Fruit fly (Drosophila melanogaster) whole organism, embryonic: ENCODE results near the gene CG33932.

Experiments used
- Abd-B ChIP-seq: fragments of 200-800 bp; sonication (Bioruptor generic); optimal IDR thresholded peaks from 2 replicates; lab custom pipeline; 2018; ENCODE audit warnings: missing biosample characterization, mild to moderate bottlenecking, missing genetic modification characterization, moderate library complexity
- Ada2b ChIP-seq: fragments of 200-800 bp; sonication (Bioruptor generic); IDR thresholded peaks from 2 replicates; pipeline ENCODE4 v1.3.6; 2022; ENCODE audit warnings: missing biosample characterization, missing genetic modification characterization
- Adf1 ChIP-seq: fragments of 200-800 bp; sonication (Bioruptor generic); IDR thresholded peaks from 2 replicates; pipeline ENCODE4 v1.3.6; 2022; ENCODE audit warnings: missing biosample characterization, missing genetic modification characterization
- Antp ChIP-seq: fragments of 200-800 bp; sonication (Bioruptor generic); optimal IDR thresholded peaks from 3 replicates; lab custom pipeline; 2016; ENCODE audit warnings: missing biosample characterization, missing genetic modification characterization
- C15 ChIP-seq: fragments of 200-800 bp; sonication (Bioruptor generic); IDR thresholded peaks from 3 replicates; pipeline ENCODE4 v1.3.6; 2022; ENCODE audit warnings: missing biosample characterization, missing genetic modification characterization
- CG10543 ChIP-seq: fragments of 200-800 bp; sonication (Bioruptor generic); optimal IDR thresholded peaks from 3 replicates; lab custom pipeline; 2017; ENCODE audit warnings: missing biosample characterization, mild to moderate bottlenecking, missing genetic modification characterization, moderate library complexity
- CG10979 ChIP-seq: fragments of 200-800 bp; sonication (Bioruptor generic); optimal IDR thresholded peaks from 2 replicates; lab custom pipeline; 2018; ENCODE audit warnings: missing biosample characterization, mild to moderate bottlenecking, missing genetic modification characterization, moderate library complexity
- CG11247 ChIP-seq: fragments of 200-800 bp; sonication (Bioruptor generic); IDR thresholded peaks from 2 replicates; pipeline ENCODE4 v1.3.6; 2022; ENCODE audit warnings: missing biosample characterization, missing genetic modification characterization
- CG12236 ChIP-seq: fragments of 200-800 bp; sonication (Bioruptor generic); optimal IDR thresholded peaks from 2 replicates; lab custom pipeline; 2016; ENCODE audit warnings: missing biosample characterization, missing genetic modification characterization
- CG1233 ChIP-seq: fragments of 200-800 bp; sonication (Bioruptor generic); optimal IDR thresholded peaks from 4 replicates; lab custom pipeline; 2018; ENCODE audit warnings: missing biosample characterization, mild to moderate bottlenecking, missing genetic modification characterization
- CG17328 ChIP-seq: fragments of 200-800 bp; sonication (Bioruptor generic); IDR thresholded peaks from 2 replicates; pipeline ENCODE4 v1.3.6; 2022; ENCODE audit warnings: missing biosample characterization, missing genetic modification characterization
- CG17612 ChIP-seq: fragments of 200-800 bp; sonication (Bioruptor generic); IDR thresholded peaks from 2 replicates; pipeline ENCODE4 v1.3.6; 2022; ENCODE audit warnings: missing biosample characterization, missing genetic modification characterization
- CG18262 ChIP-seq: fragments of 200-800 bp; optimal IDR thresholded peaks from 3 replicates; lab custom pipeline; 2019; ENCODE audit warnings: missing biosample characterization, mild to moderate bottlenecking, missing genetic modification characterization, moderate library complexity
- CG18476 ChIP-seq: fragments of 200-800 bp; sonication (Bioruptor generic); optimal IDR thresholded peaks from 2 replicates; lab custom pipeline; 2016; ENCODE audit warnings: missing biosample characterization, mild to moderate bottlenecking, missing genetic modification characterization
- CG18619 ChIP-seq: fragments of 200-800 bp; sonication (Bioruptor generic); optimal IDR thresholded peaks from 3 replicates; lab custom pipeline; 2017; ENCODE audit warnings: missing biosample characterization, mild to moderate bottlenecking, missing genetic modification characterization
- CG2116 ChIP-seq: fragments of 200-800 bp; sonication (Bioruptor generic); optimal IDR thresholded peaks from 3 replicates; lab custom pipeline; 2018; ENCODE audit warnings: missing biosample characterization, mild to moderate bottlenecking, missing genetic modification characterization
- CG33213 ChIP-seq: fragments of 200-800 bp; sonication (Bioruptor generic); optimal IDR thresholded peaks from 3 replicates; lab custom pipeline; 2016; ENCODE audit warnings: missing biosample characterization, missing genetic modification characterization
- CG4282 ChIP-seq: fragments of 200-800 bp; sonication (Bioruptor generic); optimal IDR thresholded peaks from 2 replicates; lab custom pipeline; 2016; ENCODE audit warnings: missing biosample characterization, missing genetic modification characterization
- CG5245 ChIP-seq: fragments of 200-800 bp; sonication (Bioruptor generic); optimal IDR thresholded peaks from 3 replicates; lab custom pipeline; 2016; ENCODE audit warnings: missing biosample characterization, missing genetic modification characterization
- CG6654 ChIP-seq: fragments of 200-800 bp; sonication (Bioruptor generic); optimal IDR thresholded peaks from 2 replicates; lab custom pipeline; 2017; ENCODE audit warnings: missing biosample characterization, mild to moderate bottlenecking, missing genetic modification characterization
- CG6683 ChIP-seq: fragments of 200-800 bp; sonication (Bioruptor generic); optimal IDR thresholded peaks from 2 replicates; lab custom pipeline; 2017; ENCODE audit warnings: missing biosample characterization, mild to moderate bottlenecking, missing genetic modification characterization, missing genetic modification reagents
- CG7745 ChIP-seq: fragments of 200-800 bp; sonication (Bioruptor generic); optimal IDR thresholded peaks from 2 replicates; lab custom pipeline; 2018; ENCODE audit warnings: missing biosample characterization, mild to moderate bottlenecking, missing genetic modification characterization, moderate library complexity
- CG7987 ChIP-seq: fragments of 200-800 bp; sonication (Bioruptor generic); optimal IDR thresholded peaks from 2 replicates; lab custom pipeline; 2018; ENCODE audit warnings: missing biosample characterization, mild to moderate bottlenecking, missing genetic modification characterization, moderate library complexity
- CoRest ChIP-seq: fragments of 200-800 bp; sonication (Bioruptor generic); optimal IDR thresholded peaks from 3 replicates; lab custom pipeline; 2018; ENCODE audit warnings: missing biosample characterization, mild to moderate bottlenecking, missing genetic modification characterization, moderate library complexity
- H2.0 ChIP-seq: fragments of 200-800 bp; sonication (Bioruptor generic); IDR thresholded peaks from 2 replicates; pipeline ENCODE4 v1.3.6; 2022; ENCODE audit warnings: missing biosample characterization, missing genetic modification characterization
- HLHmδ ChIP-seq: fragments of 200-800 bp; sonication (Bioruptor generic); optimal IDR thresholded peaks from 2 replicates; lab custom pipeline; 2018; ENCODE audit warnings: missing biosample characterization, mild to moderate bottlenecking, missing genetic modification characterization, moderate library complexity
- Hr3 ChIP-seq: fragments of 200-800 bp; sonication (Bioruptor generic); optimal IDR thresholded peaks from 3 replicates; lab custom pipeline; 2016; ENCODE audit warnings: missing biosample characterization, missing genetic modification characterization
- Lpt ChIP-seq: fragments of >200 bp; optimal IDR thresholded peaks from 2 replicates; lab custom pipeline; 2018; ENCODE audit warnings: missing biosample characterization, missing genetic modification characterization
- Nf-YC ChIP-seq: fragments of 200-800 bp; optimal IDR thresholded peaks from 3 replicates; lab custom pipeline; 2019; ENCODE audit warnings: missing biosample characterization, mild to moderate bottlenecking, missing genetic modification characterization, moderate library complexity
- Opbp ChIP-seq: fragments of 200-800 bp; sonication (Bioruptor generic); IDR thresholded peaks from 3 replicates; pipeline ENCODE4 v1.3.6; 2022; ENCODE audit warnings: missing biosample characterization, missing genetic modification characterization; ENCODE audit not compliant: partially characterized antibody
- PHDP ChIP-seq: fragments of 200-800 bp; sonication (Bioruptor generic); optimal IDR thresholded peaks from 3 replicates; lab custom pipeline; 2018; ENCODE audit warnings: missing biosample characterization, mild to moderate bottlenecking, missing genetic modification characterization, moderate library complexity
- Pdp1 ChIP-seq, 2 experiments: fragments of 200-800 bp; sonication (Bioruptor generic); optimal IDR thresholded peaks; 3 replicates each; lab custom pipeline; 2016; ENCODE audit warnings: missing biosample characterization in 2 of 2, missing genetic modification characterization in 2 of 2, mild to moderate bottlenecking in 1 of 2, moderate library complexity in 1 of 2
- Six4 ChIP-seq: fragments of 200-800 bp; sonication (Bioruptor generic); optimal IDR thresholded peaks from 2 replicates; lab custom pipeline; 2016; ENCODE audit warnings: missing biosample characterization, missing genetic modification characterization
- Spps ChIP-seq: fragments of 200-800 bp; sonication (Bioruptor generic); optimal IDR thresholded peaks from 2 replicates; lab custom pipeline; 2018; ENCODE audit warnings: missing biosample characterization, mild to moderate bottlenecking, missing genetic modification characterization
- bab2 ChIP-seq: fragments of 200-800 bp; sonication (Bioruptor generic); optimal IDR thresholded peaks from 2 replicates; lab custom pipeline; 2016; ENCODE audit warnings: missing biosample characterization, missing genetic modification characterization
- crp ChIP-seq, 2 experiments: fragments of 200-800 bp; sonication (Bioruptor generic); optimal IDR thresholded peaks; 2 replicates in 1 of 2; 3 replicates in 1 of 2; lab custom pipeline; 2017; ENCODE audit warnings: missing biosample characterization in 2 of 2, missing genetic modification characterization in 2 of 2, mild to moderate bottlenecking in 1 of 2, moderate library complexity in 1 of 2
- dati ChIP-seq: fragments of 200-800 bp; sonication (Bioruptor generic); IDR thresholded peaks from 2 replicates; pipeline ENCODE4 v1.3.6; 2022; ENCODE audit warnings: missing biosample characterization, missing genetic modification characterization
- fd102C ChIP-seq: fragments of 200-800 bp; sonication (Bioruptor generic); optimal IDR thresholded peaks from 2 replicates; lab custom pipeline; 2018; ENCODE audit warnings: missing biosample characterization, mild to moderate bottlenecking, missing genetic modification characterization, moderate library complexity
- gfzf ChIP-seq: fragments of 200-800 bp; sonication (Bioruptor generic); optimal IDR thresholded peaks from 2 replicates; lab custom pipeline; 2016; ENCODE audit warnings: missing biosample characterization, mild to moderate bottlenecking, missing genetic modification characterization, moderate library complexity
- grau ChIP-seq: fragments of 200-800 bp; optimal IDR thresholded peaks from 3 replicates; lab custom pipeline; 2019; ENCODE audit warnings: missing biosample characterization, mild to moderate bottlenecking, missing genetic modification characterization, moderate library complexity
- kay ChIP-seq: fragments of 200-800 bp; sonication (Bioruptor generic); optimal IDR thresholded peaks from 2 replicates; lab custom pipeline; 2016; ENCODE audit warnings: missing biosample characterization, missing genetic modification characterization
- kni ChIP-seq: fragments of 200-800 bp; sonication (Bioruptor generic); optimal IDR thresholded peaks from 3 replicates; lab custom pipeline; 2017; ENCODE audit warnings: mild to moderate bottlenecking, missing biosample characterization, missing genetic modification reagents, missing genetic modification characterization
- nmo ChIP-seq: fragments of 200-800 bp; sonication (Bioruptor generic); optimal IDR thresholded peaks from 2 replicates; lab custom pipeline; 2018; ENCODE audit warnings: missing biosample characterization, mild to moderate bottlenecking, missing genetic modification characterization, moderate library complexity
- pnt ChIP-seq: fragments of 200-800 bp; sonication (Bioruptor generic); optimal IDR thresholded peaks from 3 replicates; lab custom pipeline; 2016; ENCODE audit warnings: missing biosample characterization, missing genetic modification characterization
- sens ChIP-seq: fragments of 200-800 bp; sonication (Bioruptor generic); peaks from one replicate; lab custom pipeline; 2016; ENCODE audit warnings: missing biosample characterization, missing genetic modification characterization
- shn ChIP-seq: fragments of 200-800 bp; sonication (Bioruptor generic); optimal IDR thresholded peaks from 3 replicates; lab custom pipeline; 2016; ENCODE audit warnings: missing biosample characterization, missing genetic modification characterization
- slbo ChIP-seq: fragments of 200-800 bp; sonication (Bioruptor generic); IDR thresholded peaks from 2 replicates; pipeline ENCODE4 v1.3.6; 2022; ENCODE audit warnings: missing biosample characterization, missing genetic modification characterization
- slou ChIP-seq: fragments of 200-800 bp; sonication (Bioruptor generic); optimal IDR thresholded peaks from 3 replicates; lab custom pipeline; 2016; ENCODE audit warnings: missing biosample characterization, missing genetic modification characterization
- sr ChIP-seq: fragments of 200-800 bp; sonication (Bioruptor generic); IDR thresholded peaks from 3 replicates; pipeline ENCODE4 v1.3.6; 2022; ENCODE audit warnings: missing biosample characterization, missing genetic modification characterization
- tio ChIP-seq: fragments of 200-800 bp; sonication (Bioruptor generic); optimal IDR thresholded peaks from 2 replicates; lab custom pipeline; 2017; ENCODE audit warnings: missing biosample characterization, missing genetic modification characterization, inconsistent platforms
- unc-4 ChIP-seq: fragments of 200-800 bp; sonication (Bioruptor generic); IDR thresholded peaks from 2 replicates; pipeline ENCODE4 v1.3.6; 2022; ENCODE audit warnings: missing biosample characterization, missing genetic modification characterization; ENCODE audit not compliant: partially characterized antibody

The CG33932 gene

DNA sequence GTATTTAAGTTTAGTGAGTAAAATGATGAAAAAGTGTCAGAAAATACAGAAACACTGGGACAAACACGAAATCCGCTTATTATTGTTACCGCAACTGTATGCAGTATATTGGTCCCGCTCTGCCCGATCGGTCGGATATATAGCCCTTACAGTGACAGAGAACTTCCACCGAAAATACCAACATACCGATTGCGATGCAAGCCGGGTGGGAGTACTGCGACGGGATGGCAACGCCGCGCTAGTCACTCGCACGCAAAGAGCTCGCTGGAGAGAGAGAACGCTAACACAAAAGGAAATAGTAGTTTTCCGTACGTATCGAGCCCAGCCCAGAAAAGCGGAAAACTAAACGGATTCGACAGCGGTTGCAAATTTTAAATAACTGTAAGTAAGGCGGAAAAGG lies 47.4 kb upstream of the CG33932 start, which contains the start of gene Cdc42 (continued):
- no peak for TF ChIP-seq slou (GFP tag; lab: Kevin White, UChicago)
- TF ChIP-seq CG1233 (GFP tag; lab: Kevin White, UChicago) = no peak
- peak in 1 of 2 experiments; percentile 6 for TF ChIP-seq Pdp1 (GFP tag; optimal IDR thresholded peaks at IDR 0.05; lab: Kevin White, UChicago)
- no peak for TF ChIP-seq kni (GFP tag; lab: Kevin White, UChicago)
- no peak for TF ChIP-seq Adf1
- TF ChIP-seq Opbp = no peak
- no peak for TF ChIP-seq CG33213 (GFP tag; lab: Kevin White, UChicago)
- peak; percentile 49 for TF ChIP-seq sens
- TF ChIP-seq Lpt (GFP tag; lab: Kevin White, UChicago) = no peak
- no peak for TF ChIP-seq dati (GFP tag; lab: Robert Waterston, UW)
- TF ChIP-seq Hr3 (GFP tag; lab: Kevin White, UChicago) = no peak
- TF ChIP-seq CG12236 (GFP tag; lab: Kevin White, UChicago) = no peak
- TF ChIP-seq pnt (GFP tag; lab: Kevin White, UChicago) = no peak
- no peak for TF ChIP-seq grau (tag; lab: Kevin White, UChicago)
- no peak for TF ChIP-seq shn (GFP tag; lab: Kevin White, UChicago)
- TF ChIP-seq CoRest (tag; lab: Kevin White, UChicago) = no peak
- no peak for TF ChIP-seq CG18476 (GFP tag; lab: Kevin White, UChicago)
- no peak for TF ChIP-seq CG7987 (GFP tag; lab: Kevin White, UChicago)
- TF ChIP-seq sr (GFP tag; lab: Robert Waterston, UW) = 0 out of 3 replicates have a peak, but pooled peaks have one; percentile 34
- no peak for TF ChIP-seq Nf-YC (tag; lab: Kevin White, UChicago)
- TF ChIP-seq CG18262 (tag; lab: Kevin White, UChicago) = no peak
- no peak for TF ChIP-seq CG10979 (tag; lab: Kevin White, UChicago)
- no peak for TF ChIP-seq bab2 (GFP tag; lab: Kevin White, UChicago)
- TF ChIP-seq Six4 (GFP tag; lab: Kevin White, UChicago) = no peak
- no peak for TF ChIP-seq CG2116 (GFP tag; lab: Kevin White, UChicago)
- no peak for TF ChIP-seq kay (GFP tag; lab: Kevin White, UChicago)
- TF ChIP-seq C15 (GFP tag; lab: Robert Waterston, UW) = no peak
- no peak for TF ChIP-seq CG7745 (tag; lab: Kevin White, UChicago)
- no peak for TF ChIP-seq fd102C (GFP tag; lab: Kevin White, UChicago)
- TF ChIP-seq Ada2b (GFP tag; lab: Robert Waterston, UW) = no peak
- no peak for TF ChIP-seq CG10543 (GFP tag; lab: Kevin White, UChicago)
- no peak for TF ChIP-seq CG17328 (GFP tag; lab: Robert Waterston, UW)
- no peak for TF ChIP-seq CG5245 (GFP tag; lab: Kevin White, UChicago)
- 0 out of 2 replicates have a peak, but pooled peaks have one; percentile 24 for TF ChIP-seq unc-4
- peak; percentile 17 for TF ChIP-seq HLHmδ (GFP tag; lab: Kevin White, UChicago)
- peak; percentile 3; the same call in 1 of the 2 replicates for TF ChIP-seq H2.0 (GFP tag; lab: Robert Waterston, UW)
- TF ChIP-seq Spps (tag; lab: Kevin White, UChicago) = no peak
- no peak for TF ChIP-seq CG6683 (GFP tag; lab: Kevin White, UChicago)
- TF ChIP-seq CG4282 = no peak
- TF ChIP-seq tio (GFP tag; lab: Kevin White, UChicago) = no peak
- TF ChIP-seq Antp (GFP tag; lab: Kevin White, UChicago) = no peak
- no peak for TF ChIP-seq nmo (GFP tag; lab: Kevin White, UChicago)
- TF ChIP-seq gfzf (GFP tag; lab: Kevin White, UChicago) = peak; percentile 58
- TF ChIP-seq crp (GFP tag; optimal IDR thresholded peaks at IDR 0.05; lab: Kevin White, UChicago) = no peak
- TF ChIP-seq Abd-B (GFP tag; lab: Kevin White, UChicago) = no peak
- TF ChIP-seq CG17612 = no peak
- no peak for TF ChIP-seq CG6654 (GFP tag; lab: Kevin White, UChicago)
- peak; percentile 21; the same call in 1 of the 2 replicates for TF ChIP-seq slbo (GFP tag; lab: Robert Waterston, UW)
- no peak for TF ChIP-seq CG18619
- TF ChIP-seq CG11247 (GFP tag; lab: Robert Waterston, UW) = no peak
- TF ChIP-seq PHDP (tag; lab: Kevin White, UChicago) = no peak
